Worm (Caenorhabditis elegans) whole organism, late embryonic: ENCODE measurements around the gene nhr-80.

Experiments used
- T23F11.4 ChIP-seq: fragments of 200-800 bp; sonication (Bioruptor generic); optimal IDR thresholded peaks from 2 replicates; lab custom pipeline; 2018; ENCODE audit warnings: mild to moderate bottlenecking, missing genetic modification characterization, missing compliant biosample characterization
- ahr-1 ChIP-seq: sonication (generic microtip); optimal IDR thresholded peaks from 2 replicates; lab custom pipeline; 2016; ENCODE audit warnings: missing genetic modification characterization, missing compliant biosample characterization
- ceh-22 ChIP-seq: sonication (generic microtip); optimal IDR thresholded peaks from 2 replicates; lab custom pipeline; 2017; ENCODE audit warnings: missing biosample characterization, missing genetic modification characterization
- ceh-30 ChIP-seq: fragments of 150-350 bp; optimal IDR thresholded peaks from 2 replicates; lab custom pipeline; 2014; ENCODE audit warnings: missing biosample characterization, missing genetic modification characterization
- ceh-45 ChIP-seq: fragments of 200-800 bp; sonication (Bioruptor generic); IDR thresholded peaks from 2 replicates; pipeline ENCODE4 v1.3.6; 2022; ENCODE audit warnings: missing genetic modification reagents, missing genetic modification characterization, missing compliant biosample characterization
- ceh-48 ChIP-seq: sonication (generic microtip); optimal IDR thresholded peaks from 2 replicates; lab custom pipeline; 2016; ENCODE audit warnings: missing genetic modification characterization, inconsistent platforms, missing compliant biosample characterization
- elt-2 ChIP-seq: sonication (generic microtip); optimal IDR thresholded peaks from 2 replicates; lab custom pipeline; 2016; ENCODE audit warnings: missing genetic modification reagents, missing genetic modification characterization, missing compliant biosample characterization
- elt-4 ChIP-seq: sonication (generic microtip); optimal IDR thresholded peaks from 2 replicates; lab custom pipeline; 2016; ENCODE audit warnings: missing genetic modification characterization, missing compliant biosample characterization
- fkh-10 ChIP-seq: fragments of 150-350 bp; optimal IDR thresholded peaks from 2 replicates; lab custom pipeline; 2014; ENCODE audit warnings: missing biosample characterization, missing genetic modification reagents, missing genetic modification characterization
- madf-2 ChIP-seq: sonication (generic microtip); optimal IDR thresholded peaks from 2 replicates; lab custom pipeline; 2017; ENCODE audit warnings: missing genetic modification characterization, missing compliant biosample characterization
- mec-3 ChIP-seq: sonication (generic microtip); optimal IDR thresholded peaks from 2 replicates; lab custom pipeline; 2016; ENCODE audit warnings: borderline replicate concordance, missing genetic modification characterization, missing compliant biosample characterization
- pag-3 ChIP-seq: sonication (generic microtip); optimal IDR thresholded peaks from 2 replicates; lab custom pipeline; 2016; ENCODE audit warnings: missing compliant biosample characterization, missing genetic modification characterization, borderline replicate concordance
- pat-9 ChIP-seq: fragments of 200-800 bp; sonication (Bioruptor generic); optimal IDR thresholded peaks from 2 replicates; lab custom pipeline; 2018; ENCODE audit warnings: mild to moderate bottlenecking, missing genetic modification characterization, moderate library complexity, missing compliant biosample characterization
- sdc-2 ChIP-seq: sonication (generic microtip); optimal IDR thresholded peaks from 2 replicates; lab custom pipeline; 2016; ENCODE audit warnings: missing genotype, missing genetic modification characterization, missing compliant biosample characterization
- sox-2 ChIP-seq: fragments of 200-800 bp; sonication (Bioruptor generic); IDR thresholded peaks from 2 replicates; pipeline ENCODE4 v1.3.6; 2022; ENCODE audit warnings: missing genetic modification reagents, missing genetic modification characterization, missing compliant biosample characterization
- syd-9 ChIP-seq: sonication (generic microtip); optimal IDR thresholded peaks from 2 replicates; lab custom pipeline; 2016; ENCODE audit warnings: mild to moderate bottlenecking, missing genetic modification characterization, moderate library complexity, missing compliant biosample characterization
- tbx-2 ChIP-seq: sonication (generic microtip); optimal IDR thresholded peaks from 2 replicates; lab custom pipeline; 2016; ENCODE audit warnings: missing genetic modification characterization, missing compliant biosample characterization
- tbx-7 ChIP-seq: sonication (generic microtip); optimal IDR thresholded peaks from 2 replicates; lab custom pipeline; 2016; ENCODE audit warnings: missing genotype, missing genetic modification characterization, missing compliant biosample characterization

Gene nhr-80

ce11 chrIII:15224-15822 is 654 bp upstream of the nhr-80 start, which contains the start of gene H10E21.1:
Gene H10E21.1, plus strand, starts transcription at chrIII:15772.
- TF ChIP-seq sox-2 (GFP tag; lab: Robert Waterston, UW) = no peak
- TF ChIP-seq elt-2 (tag; lab: Kevin White, UChicago) = peak; percentile 88
- TF ChIP-seq, all 69 proteins: peak for 1

ce11 chrIII:14175-14574 is 494 bp downstream of the nhr-80 start:
- TF ChIP-seq pag-3 (tag; lab: Kevin White, UChicago) (no peak), sdc-2 (tag; lab: Kevin White, UChicago) (no peak), syd-9 (tag; lab: Kevin White, UChicago) (no peak), ceh-48 (tag; lab: Kevin White, UChicago) (no peak), ahr-1 (tag; lab: Kevin White, UChicago) (no peak), tbx-2 (tag; lab: Kevin White, UChicago) (no peak), fkh-10 (GFP tag; lab: Kevin White, UChicago) (no peak), ceh-45 (GFP tag; lab: Robert Waterston, UW) (no peak), pat-9 (no peak), elt-4 (no peak), madf-2 (tag; lab: Kevin White, UChicago) (no peak)

ce11 chrIII:2919-3371 is 11.7 kb downstream of the nhr-80 start, which contains the start of the genes fbxa-6, cTel54X.2 and npr-30:
Gene fbxa-6, minus strand, starts transcription at chrIII:3097.
Gene cTel54X.2, plus strand, starts transcription at chrIII:3278.
Gene npr-30, plus strand, starts transcription at chrIII:3321.
- TF ChIP-seq ceh-22 (no peak), mec-3 (tag; lab: Kevin White, UChicago) (no peak), sox-2 (GFP tag; lab: Robert Waterston, UW) (no peak), tbx-7 (tag; lab: Kevin White, UChicago) (no peak), sdc-2 (tag; lab: Kevin White, UChicago) (no peak), T23F11.4 (no peak), ceh-30 (no peak)
